Fruit fly (Drosophila melanogaster): ENCODE results near the gene CG15822.

Gene CG15822

DNA sequence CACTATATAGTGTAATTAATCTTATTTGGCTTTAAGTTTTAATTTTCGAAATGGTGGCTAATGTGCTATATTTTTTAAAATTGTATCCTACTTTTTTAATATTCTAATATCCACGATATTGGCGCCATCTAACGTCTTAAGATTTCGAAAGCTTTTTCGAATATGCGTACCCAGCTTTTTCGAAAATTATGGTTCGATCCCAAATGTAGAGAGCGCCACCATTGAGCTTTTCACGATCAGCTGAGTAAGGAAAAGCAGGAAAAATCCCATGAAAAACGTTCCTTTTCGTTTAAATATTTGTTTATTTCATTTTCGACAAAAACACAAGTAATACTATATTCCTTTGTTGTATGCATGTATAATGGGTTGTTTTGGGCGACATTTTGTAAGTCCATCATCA lies 41.3 kb downstream of the CG15822 start:
- TF ChIP-seq Sin3A (optimal IDR thresholded peaks at IDR 0.05), result no peak
- no peak for TF ChIP-seq insv (optimal IDR thresholded peaks at IDR 0.05)
- no peak for TF ChIP-seq Myc (optimal IDR thresholded peaks at IDR 0.05)
- no peak for TF ChIP-seq h (optimal IDR thresholded peaks at IDR 0.05)
- no peak for TF ChIP-seq ttk (optimal IDR thresholded peaks at IDR 0.05)
- TF ChIP-seq psq (optimal IDR thresholded peaks at IDR 0.05), result no peak

DNA sequence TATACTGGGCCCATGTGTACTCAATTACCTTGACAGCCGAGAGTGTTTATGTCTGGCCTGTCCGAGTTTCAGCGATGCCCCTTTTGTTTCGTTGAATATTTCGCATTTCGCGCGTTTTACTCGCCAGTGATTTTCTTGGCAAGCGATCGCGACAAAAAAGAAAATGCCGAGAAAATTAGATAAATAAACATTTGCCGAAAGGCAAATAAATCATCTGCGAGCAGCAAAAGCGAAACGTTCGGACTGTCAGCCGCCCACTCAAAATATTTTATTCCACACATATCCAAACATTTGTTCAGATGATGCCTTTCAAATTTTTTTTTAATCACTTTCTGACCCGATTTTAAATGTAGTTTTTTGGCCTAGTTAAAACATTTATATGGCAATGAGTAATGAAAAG lies 41.9 kb downstream of the CG15822 start:
- TF ChIP-seq Myc (optimal IDR thresholded peaks at IDR 0.05) (no peak), ttk (optimal IDR thresholded peaks at IDR 0.05) (no peak), Sin3A (optimal IDR thresholded peaks at IDR 0.05) (no peak)

DNA sequence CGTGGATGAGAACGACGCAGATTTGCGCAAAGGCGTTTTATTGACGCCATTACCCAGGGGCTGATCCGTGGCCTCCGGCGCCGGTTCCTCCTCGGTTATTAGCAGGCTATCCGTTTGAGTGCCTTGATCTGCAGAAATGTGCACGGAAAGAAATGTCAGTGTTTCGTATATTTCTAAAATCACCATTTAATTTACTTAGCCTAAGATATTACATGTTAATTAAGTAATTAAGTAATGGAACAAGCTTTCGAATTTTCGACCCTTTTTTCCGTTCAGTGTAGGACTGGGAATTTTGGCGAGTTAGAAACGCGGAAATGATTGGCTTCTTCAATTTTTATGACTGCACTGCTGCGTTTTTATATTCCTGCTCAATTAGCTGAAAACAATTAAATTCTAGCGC lies 44.7 kb downstream of the CG15822 start:
- no peak for TF ChIP-seq ttk (optimal IDR thresholded peaks at IDR 0.05)
- no peak for TF ChIP-seq insv (optimal IDR thresholded peaks at IDR 0.05)
- no peak for TF ChIP-seq psq (optimal IDR thresholded peaks at IDR 0.05)
- TF ChIP-seq Myc (optimal IDR thresholded peaks at IDR 0.05), result no peak
- no peak for TF ChIP-seq Sin3A (optimal IDR thresholded peaks at IDR 0.05)
- TF ChIP-seq h (optimal IDR thresholded peaks at IDR 0.05), result no peak

DNA sequence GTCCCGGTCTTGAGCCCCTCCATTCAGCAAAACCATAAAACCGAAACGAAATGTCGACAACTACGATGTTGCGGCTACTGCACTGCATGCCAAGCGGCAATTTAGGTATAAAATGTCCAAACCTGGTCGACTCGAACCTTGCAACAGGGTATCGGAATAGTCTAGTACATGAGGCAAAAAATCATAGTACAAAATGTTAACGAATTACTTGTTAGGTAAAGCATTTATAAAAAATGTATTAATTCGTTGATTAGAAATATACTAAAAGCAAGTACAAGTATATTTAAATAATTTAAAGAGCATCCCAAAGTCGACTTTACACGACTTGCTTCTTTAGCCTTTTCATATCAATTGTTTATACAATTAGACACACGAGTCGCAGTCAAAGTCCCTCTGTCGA lies 45.6 kb downstream of the CG15822 start:
- TF ChIP-seq insv (optimal IDR thresholded peaks at IDR 0.05), result no peak
- TF ChIP-seq ttk (optimal IDR thresholded peaks at IDR 0.05), result no peak
- no peak for TF ChIP-seq h (optimal IDR thresholded peaks at IDR 0.05)
- TF ChIP-seq Sin3A (optimal IDR thresholded peaks at IDR 0.05), result no peak
- TF ChIP-seq psq (optimal IDR thresholded peaks at IDR 0.05), result no peak
- TF ChIP-seq Myc (optimal IDR thresholded peaks at IDR 0.05), result no peak

DNA sequence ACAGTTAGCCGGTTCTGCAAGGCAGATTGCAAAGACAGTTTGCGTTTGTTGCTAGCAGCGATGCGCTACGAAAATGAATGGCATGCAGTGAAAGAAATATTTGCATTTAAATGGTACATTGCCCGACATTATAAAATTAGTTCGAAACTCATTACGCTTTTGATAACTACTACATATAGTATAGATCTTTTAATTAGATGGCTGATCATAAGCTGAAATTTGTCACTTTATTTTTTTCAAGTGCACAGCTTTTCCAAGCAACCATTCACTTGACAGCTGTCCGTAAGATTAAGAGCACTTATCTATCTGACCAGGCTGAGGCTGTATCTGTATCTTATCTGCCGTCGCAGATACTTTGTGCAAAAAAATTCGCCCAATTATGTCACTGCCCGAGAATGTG lies 46.6 kb downstream of the CG15822 start:
- TF ChIP-seq Sin3A (optimal IDR thresholded peaks at IDR 0.05) (no peak), Myc (optimal IDR thresholded peaks at IDR 0.05) (no peak), psq (optimal IDR thresholded peaks at IDR 0.05) (no peak), insv (optimal IDR thresholded peaks at IDR 0.05) (no peak), h (optimal IDR thresholded peaks at IDR 0.05) (no peak), ttk (optimal IDR thresholded peaks at IDR 0.05) (no peak)

DNA sequence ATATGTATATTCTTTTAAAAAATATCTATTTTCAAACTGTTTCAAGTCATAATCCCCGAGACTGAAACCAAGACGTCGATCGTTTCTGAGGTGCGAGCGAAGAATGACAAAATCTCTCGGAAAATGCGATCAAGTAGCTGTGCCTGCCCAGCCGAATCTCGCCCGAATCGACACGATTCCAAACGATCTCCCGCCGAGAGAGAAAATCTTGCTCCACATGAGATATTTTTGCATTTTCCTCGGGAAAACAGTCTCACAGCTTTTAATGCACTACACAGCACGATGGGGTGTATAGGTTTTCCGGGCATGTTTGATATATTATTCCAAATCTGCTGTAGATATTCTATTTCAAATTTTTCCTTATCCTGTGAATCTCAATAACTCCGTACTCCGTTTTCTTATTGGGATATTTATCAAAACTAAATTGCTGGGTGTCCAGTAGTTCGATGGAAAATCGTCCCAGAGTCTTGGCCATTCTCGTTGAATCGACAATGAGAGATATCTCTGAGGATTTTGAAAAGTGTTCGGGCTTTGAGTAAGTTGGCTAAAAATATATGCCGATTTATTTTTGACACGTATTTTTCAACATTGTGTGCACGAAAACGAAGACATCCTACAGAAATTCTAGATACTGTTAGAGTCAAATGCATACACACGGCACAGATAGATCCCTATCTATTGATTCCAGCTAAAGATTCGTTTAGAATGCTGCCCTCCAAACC lies 48.0 kb downstream of the CG15822 start, which contains the start of gene sls:
TSS of gene sls (minus strand) at position 88 of the 722 bp plus-strand sequence.
- TF ChIP-seq Sin3A (optimal IDR thresholded peaks at IDR 0.05) (no peak), insv (optimal IDR thresholded peaks at IDR 0.05) (no peak), psq (optimal IDR thresholded peaks at IDR 0.05) (no peak), ttk (optimal IDR thresholded peaks at IDR 0.05) (no peak)

DNA sequence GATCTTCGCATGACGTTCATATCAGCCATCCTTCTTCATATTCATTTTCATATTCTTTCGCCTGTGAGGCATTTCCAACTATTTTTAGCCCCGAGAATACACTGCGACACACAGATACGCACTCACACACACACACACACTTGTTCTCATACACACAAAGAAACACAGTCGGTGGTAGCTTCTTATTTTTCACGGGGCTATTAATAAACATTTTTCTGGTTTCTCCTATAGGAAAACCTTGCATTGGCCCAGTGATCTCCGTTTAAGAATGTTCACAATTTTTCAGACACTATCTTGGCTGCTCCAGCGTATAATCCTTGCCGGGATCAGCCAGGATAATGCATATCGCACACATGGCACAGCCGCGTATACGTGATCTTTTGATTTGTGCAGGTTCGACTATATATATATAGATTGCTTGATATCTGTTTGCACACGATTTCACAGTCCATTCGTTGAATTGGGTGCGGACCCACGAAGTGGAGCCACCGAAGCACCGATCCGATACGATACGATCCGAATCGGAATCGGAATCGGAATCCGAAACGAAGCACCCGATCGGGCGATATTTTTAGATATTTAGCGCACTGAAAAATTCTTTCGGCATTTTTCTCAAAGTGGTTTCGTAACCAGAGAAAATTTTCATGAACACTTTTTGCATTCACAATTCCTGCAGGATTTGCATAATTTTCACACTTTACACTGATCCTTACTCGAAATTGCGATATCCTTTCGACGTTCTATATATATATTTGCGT lies 48.8 kb downstream of the CG15822 start:
- TF ChIP-seq Sin3A (optimal IDR thresholded peaks at IDR 0.05) (no peak), Myc (optimal IDR thresholded peaks at IDR 0.05) (no peak), insv (optimal IDR thresholded peaks at IDR 0.05) (no peak), ttk (optimal IDR thresholded peaks at IDR 0.05) (no peak), h (optimal IDR thresholded peaks at IDR 0.05) (no peak), psq (optimal IDR thresholded peaks at IDR 0.05) (no peak)

DNA sequence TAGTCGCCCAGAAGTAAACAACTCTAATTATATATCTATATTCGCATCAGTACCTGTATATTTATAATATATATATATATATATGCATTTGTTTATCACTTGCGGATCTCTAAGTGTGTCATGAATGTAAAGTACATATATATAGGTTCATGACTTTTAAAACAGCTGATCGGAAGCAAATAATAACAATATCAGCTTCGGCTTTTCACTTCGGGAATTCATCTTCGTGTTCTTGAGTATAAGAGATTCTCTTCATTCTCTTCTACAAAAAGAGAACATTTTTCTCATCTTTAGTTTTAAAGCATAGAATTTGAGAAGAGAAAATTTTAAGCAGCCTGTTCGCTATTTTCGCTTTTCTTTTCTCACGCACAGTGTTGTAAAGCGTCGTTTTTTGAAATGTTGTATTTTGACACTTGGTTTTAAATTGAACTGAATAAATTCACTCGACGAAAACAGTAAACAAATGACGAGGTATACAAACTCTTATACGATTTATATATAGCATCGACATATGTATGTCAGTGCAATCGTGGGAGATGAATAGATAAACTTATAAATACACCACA lies 56.3 kb downstream of the CG15822 start:
- no peak for TF ChIP-seq h (optimal IDR thresholded peaks at IDR 0.05)
- no peak for TF ChIP-seq psq (optimal IDR thresholded peaks at IDR 0.05)
- no peak for TF ChIP-seq Sin3A (optimal IDR thresholded peaks at IDR 0.05)
- no peak for TF ChIP-seq Myc (optimal IDR thresholded peaks at IDR 0.05)
- no peak for TF ChIP-seq ttk (optimal IDR thresholded peaks at IDR 0.05)
- no peak for TF ChIP-seq insv (optimal IDR thresholded peaks at IDR 0.05)
